Worm (Caenorhabditis elegans): Measurements from ENCODE around the gene nhr-258.
A peak's percentile ranks its signal among the peaks of the same experiment; 100 is the strongest.

nhr-258 gene

DNA sequence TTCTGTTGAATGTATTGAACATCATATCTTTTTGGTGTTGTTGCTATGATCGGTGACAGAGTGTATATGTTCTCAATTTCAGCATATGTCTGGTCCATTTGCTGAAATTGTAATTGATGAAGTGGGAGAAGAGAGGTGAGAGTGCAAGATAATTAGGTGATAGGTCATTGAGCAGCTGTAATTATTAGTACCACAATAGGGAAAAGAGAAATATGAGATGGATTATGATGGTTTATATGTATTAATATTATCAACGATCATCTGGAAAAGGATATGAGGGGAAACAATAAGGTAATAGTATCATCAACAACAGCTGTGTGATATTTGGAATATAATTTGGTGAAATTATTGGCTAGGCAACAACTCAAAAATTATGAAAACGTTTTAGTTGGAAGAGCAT, 32.4 kb upstream of the nhr-258 start, which contains the start of gene Y42H9B.3:
Y42H9B.3 (minus strand) TSS at position 101 of the 400 bp plus-strand sequence.
- TF ChIP-seq php-3 (GFP tag; IDR thresholded peaks at IDR 0.05) (no peak), dmd-8 (GFP tag; IDR thresholded peaks at IDR 0.05) (no peak), nhr-25 (tag; optimal IDR thresholded peaks at IDR 0.05; ENCODE audit: borderline replicate concordance, insufficient read depth) (no peak), zfp-3 (GFP tag; conservative IDR thresholded peaks at IDR 0.05) (no peak), mep-1 (tag; optimal IDR thresholded peaks at IDR 0.05) (no peak), nhr-48 (tag; optimal IDR thresholded peaks at IDR 0.05) (no peak), tag-97 (GFP tag; IDR thresholded peaks at IDR 0.05) (no peak), nhr-41 (GFP tag; IDR thresholded peaks at IDR 0.05) (no peak), aly-2 (tag; optimal IDR thresholded peaks at IDR 0.05) (no peak), unc-62 (GFP tag; optimal IDR thresholded peaks at IDR 0.05 in 1 of 2) (no peak), unc-62 (tag; optimal IDR thresholded peaks at IDR 0.05) (no peak), ama-1 (optimal IDR thresholded peaks at IDR 0.05) (no peak), ceh-20 (GFP tag; IDR thresholded peaks at IDR 0.05) (no peak), ceh-32 (tag; optimal IDR thresholded peaks at IDR 0.05; ENCODE audit: poor library complexity) (no peak), T20F7.1 (GFP tag; optimal IDR thresholded peaks at IDR 0.05) (no peak), lin-39 (tag; optimal IDR thresholded peaks at IDR 0.05) (no peak), sdz-12 (GFP tag; optimal IDR thresholded peaks at IDR 0.05) (no peak), mxl-2 (GFP tag; conservative IDR thresholded peaks at IDR 0.05) (no peak), zip-11 (GFP tag; IDR thresholded peaks at IDR 0.05) (no peak), tra-1 (GFP tag; IDR thresholded peaks at IDR 0.05) (no peak)

DNA sequence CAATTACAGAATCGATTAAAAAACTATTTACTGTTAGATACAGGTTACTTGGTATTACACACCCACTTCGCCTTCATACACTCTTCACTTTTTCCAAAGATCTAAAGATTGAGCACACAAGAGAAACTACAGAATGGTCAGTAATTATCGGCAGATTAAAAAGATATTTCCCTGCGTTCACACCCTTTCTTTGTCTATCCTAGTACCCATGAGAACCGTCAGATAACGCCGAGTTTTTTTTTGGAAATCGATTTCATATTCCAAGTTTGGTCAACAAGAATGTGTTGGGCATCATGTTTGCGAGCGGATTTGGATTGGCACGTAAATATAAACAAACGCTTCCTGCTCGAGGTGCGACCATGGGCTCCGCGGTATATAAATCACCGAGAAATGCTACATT, 30.9 kb upstream of the nhr-258 start, which contains the start of gene C26B2.8:
C26B2.8 (plus strand) TSS at position 301 of the 400 bp plus-strand sequence.
- TF ChIP-seq dpl-1 (GFP tag; optimal IDR thresholded peaks at IDR 0.05) (no peak), aha-1 (tag) (peak; percentile 64)

DNA sequence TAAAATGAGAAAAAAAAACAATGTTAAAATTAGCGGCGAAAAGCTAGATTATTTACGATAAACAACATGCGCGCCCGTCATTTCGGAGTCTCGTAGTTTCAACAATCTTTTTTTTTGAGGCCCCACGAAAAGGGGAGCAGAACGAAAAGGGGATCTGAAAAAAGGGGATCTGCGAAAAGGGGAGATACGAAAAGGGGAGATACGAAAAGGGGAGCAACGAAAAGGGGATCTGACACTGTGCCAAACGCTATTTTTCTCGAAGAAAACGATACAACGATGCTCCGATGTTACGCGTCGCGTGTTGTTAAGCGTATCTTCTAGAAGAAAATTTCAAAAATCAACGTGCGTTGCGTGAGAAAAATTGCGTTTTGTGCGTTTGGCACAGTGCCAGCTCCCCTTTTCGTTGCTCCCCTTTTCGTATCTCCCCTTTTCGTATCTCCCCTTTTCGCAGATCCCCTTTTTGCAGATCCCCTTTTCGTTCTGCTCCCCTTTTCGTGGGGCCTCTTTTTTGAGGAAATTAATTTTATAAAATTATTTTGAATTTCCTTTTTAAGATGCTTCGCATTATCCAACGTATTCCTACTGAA, 28.9 kb upstream of the nhr-258 start, which contains the start of gene C26B2.7:
C26B2.7 (plus strand) TSS at position 549 of the 587 bp plus-strand sequence.
- peak; percentile 67; the same call in 1 of the 2 replicates for TF ChIP-seq egl-43 (GFP tag; IDR thresholded peaks at IDR 0.05)
- TF ChIP-seq rbr-2 (tag; optimal IDR thresholded peaks at IDR 0.05): peak; percentile 67
- TF ChIP-seq mes-2 (tag; optimal IDR thresholded peaks at IDR 0.05; ENCODE audit: poor library complexity, severe bottlenecking): peak; percentile 96
- peak; percentile 74 for TF ChIP-seq dpl-1 (GFP tag; optimal IDR thresholded peaks at IDR 0.05)
- 0 out of 2 replicates have a peak, but pooled peaks have one; percentile 31 for TF ChIP-seq lin-29 (GFP tag; IDR thresholded peaks at IDR 0.05)
- peak; percentile 70; the same call in 1 of the 2 replicates for TF ChIP-seq madf-9 (GFP tag; conservative IDR thresholded peaks at IDR 0.05)
- TF ChIP-seq ZK337.2 (GFP tag; IDR thresholded peaks at IDR 0.05): peak; percentile 88
- TF ChIP-seq Y48G9A.11 (GFP tag; IDR thresholded peaks at IDR 0.05): peak; percentile 99
- peak; percentile 11 for TF ChIP-seq sdz-12 (GFP tag; optimal IDR thresholded peaks at IDR 0.05)
- TF ChIP-seq nhr-6 (tag; optimal IDR thresholded peaks at IDR 0.05): peak; percentile 34
- TF ChIP-seq hlh-11 (tag; optimal IDR thresholded peaks at IDR 0.05): peak; percentile 29
- peak; percentile 30 for TF ChIP-seq dve-1 (tag; optimal IDR thresholded peaks at IDR 0.05; ENCODE audit: insufficient read depth)
- peak; percentile 66 for TF ChIP-seq arid-1 (GFP tag; conservative IDR thresholded peaks at IDR 0.05)
- TF ChIP-seq unc-130 (GFP tag; optimal IDR thresholded peaks at IDR 0.05): peak; percentile 82
- TF ChIP-seq hlh-30 (tag; optimal IDR thresholded peaks at IDR 0.05; ENCODE audit: insufficient read depth): peak; percentile 34
- peak; percentile 72; the same call in 1 of the 2 replicates for TF ChIP-seq ceh-20 (GFP tag; IDR thresholded peaks at IDR 0.05)
- TF ChIP-seq dmd-9 (GFP tag; IDR thresholded peaks at IDR 0.05): peak; percentile 88
- peak; percentile 61 for TF ChIP-seq ctbp-1 (GFP tag; IDR thresholded peaks at IDR 0.05)
- TF ChIP-seq madf-5 (GFP tag; IDR thresholded peaks at IDR 0.05): peak in 1 of 2 experiments; percentile 89; a peak in 2 of 4 replicates
- peak; percentile 39 for TF ChIP-seq lin-13 (GFP tag; optimal IDR thresholded peaks at IDR 0.05)
- TF ChIP-seq lsy-2 (tag; optimal IDR thresholded peaks at IDR 0.05): peak; percentile 59 to 63
- TF ChIP-seq lin-38 (GFP tag; IDR thresholded peaks at IDR 0.05): peak; percentile 80
- 0 out of 2 replicates have a peak, but pooled peaks have one; percentile 16 for TF ChIP-seq daf-19 (GFP tag; conservative IDR thresholded peaks at IDR 0.05)
- TF ChIP-seq zfp-3 (GFP tag; conservative IDR thresholded peaks at IDR 0.05): peak; percentile 71; the same call in 1 of the 2 replicates
- peak; percentile 11 for TF ChIP-seq fkh-10 (GFP tag; optimal IDR thresholded peaks at IDR 0.05)
- TF ChIP-seq tra-1 (GFP tag; IDR thresholded peaks at IDR 0.05): 0 out of 2 replicates have a peak, but pooled peaks have one; percentile 53
- peak; percentile 41 for TF ChIP-seq nhr-11 (tag; optimal IDR thresholded peaks at IDR 0.05)
- peak; percentile 85 for TF ChIP-seq vab-7 (GFP tag; IDR thresholded peaks at IDR 0.05)
- TF ChIP-seq aha-1 (tag): peak; percentile 68
- peak; percentile 16 for TF ChIP-seq F37D6.2 (tag; optimal IDR thresholded peaks at IDR 0.05)
